Worm (Caenorhabditis elegans) whole organism, L2 larva: Measurements from ENCODE around the gene mab-23.

Source experiments
- F13H6.1 ChIP-seq: sonication (generic microtip); optimal IDR thresholded peaks from 2 replicates; lab custom pipeline; 2016; ENCODE audit warnings: missing genetic modification characterization, missing compliant biosample characterization
- ZK546.5 ChIP-seq: sonication (generic microtip); optimal IDR thresholded peaks from 2 replicates; lab custom pipeline; 2017; ENCODE audit warnings: missing biosample characterization, missing genetic modification characterization
- alr-1 ChIP-seq: fragments of 150-350 bp; optimal IDR thresholded peaks from 2 replicates; lab custom pipeline; 2014; ENCODE audit warnings: missing biosample characterization, missing genetic modification characterization
- ama-1 ChIP-seq: fragments of 150-350 bp; optimal IDR thresholded peaks from 2 replicates; lab custom pipeline; 2018; ENCODE audit warnings: inconsistent platforms
- blmp-1 ChIP-seq: sonication (generic microtip); optimal IDR thresholded peaks from 2 replicates; lab custom pipeline; 2017; ENCODE audit warnings: missing genetic modification characterization, mild to moderate bottlenecking, missing compliant biosample characterization, antibody characterized with exemption, moderate library complexity; ENCODE audit not compliant: insufficient read depth
- ceh-16 ChIP-seq: fragments of 150-350 bp; optimal IDR thresholded peaks from 2 replicates; lab custom pipeline; 2014; ENCODE audit warnings: missing biosample characterization, missing genetic modification characterization
- crh-2 ChIP-seq: sonication (generic microtip); optimal IDR thresholded peaks from 2 replicates; lab custom pipeline; 2017; ENCODE audit warnings: missing biosample characterization, missing genetic modification characterization
- dmd-4 ChIP-seq: sonication (generic microtip); optimal IDR thresholded peaks from 2 replicates; lab custom pipeline; 2017; ENCODE audit warnings: missing biosample characterization, missing genetic modification characterization
- egl-27 ChIP-seq: sonication (generic microtip); optimal IDR thresholded peaks from 3 replicates; lab custom pipeline; 2017; ENCODE audit warnings: missing biosample characterization, missing genetic modification reagents, missing genetic modification characterization
- elt-1 ChIP-seq: fragments of 150-350 bp; optimal IDR thresholded peaks from 2 replicates; lab custom pipeline; 2014; ENCODE audit warnings: missing biosample characterization, missing genetic modification characterization
- elt-3 ChIP-seq: sonication (generic microtip); optimal IDR thresholded peaks from 2 replicates; lab custom pipeline; 2017; ENCODE audit warnings: missing biosample characterization, missing genetic modification characterization
- fos-1 ChIP-seq: fragments of 150-350 bp; optimal IDR thresholded peaks from 2 replicates; lab custom pipeline; 2014; ENCODE audit warnings: missing biosample characterization, missing genetic modification characterization
- gmeb-1 ChIP-seq: fragments of 150-350 bp; optimal IDR thresholded peaks from 2 replicates; lab custom pipeline; 2014; ENCODE audit warnings: missing biosample characterization, missing genetic modification characterization
- lin-11 ChIP-seq: fragments of 150-350 bp; sonication (generic microtip); optimal IDR thresholded peaks from 2 replicates; lab custom pipeline; 2014; ENCODE audit warnings: missing biosample characterization, missing genetic modification characterization, inconsistent platforms, mixed read lengths
- lin-13 ChIP-seq: fragments of 150-350 bp; optimal IDR thresholded peaks from 2 replicates; lab custom pipeline; 2014; ENCODE audit warnings: missing biosample characterization, missing genetic modification reagents, missing genetic modification characterization
- lin-39 ChIP-seq: fragments of 150-350 bp; optimal IDR thresholded peaks from 2 replicates; lab custom pipeline; 2014; ENCODE audit warnings: missing biosample characterization, missing genetic modification reagents, missing genetic modification characterization
- lsy-2 ChIP-seq, 2 experiments: fragments of 150-350 bp in 1 of 2; sonication (generic microtip) in 1 of 2; optimal IDR thresholded peaks; 2 replicates each; lab custom pipeline; 2014 to 2017; ENCODE audit warnings: missing biosample characterization in 2 of 2, missing genetic modification characterization in 2 of 2
- mab-5 ChIP-seq: fragments of 150-350 bp; optimal IDR thresholded peaks from 2 replicates; lab custom pipeline; 2014; ENCODE audit warnings: missing biosample characterization, missing genetic modification characterization
- mbf-1 ChIP-seq: sonication (generic microtip); optimal IDR thresholded peaks from 2 replicates; lab custom pipeline; 2017; ENCODE audit warnings: missing biosample characterization, missing genetic modification characterization
- mdl-1 ChIP-seq, 2 experiments: fragments of 150-350 bp in 1 of 2; sonication (generic microtip) in 1 of 2; optimal IDR thresholded peaks; 2 replicates each; lab custom pipeline; 2017; ENCODE audit warnings: missing biosample characterization in 2 of 2, missing genetic modification characterization in 2 of 2
- nhr-10 ChIP-seq: sonication (generic microtip); optimal IDR thresholded peaks from 2 replicates; lab custom pipeline; 2017; ENCODE audit warnings: missing biosample characterization, missing genetic modification characterization
- nhr-11 ChIP-seq: fragments of 150-350 bp; optimal IDR thresholded peaks from 2 replicates; lab custom pipeline; 2014; ENCODE audit warnings: missing biosample characterization, missing genetic modification characterization
- nhr-12 ChIP-seq: fragments of 150-350 bp; optimal IDR thresholded peaks from 2 replicates; lab custom pipeline; 2014; ENCODE audit warnings: missing biosample characterization, missing genetic modification characterization
- nhr-129 ChIP-seq: fragments of 150-350 bp; optimal IDR thresholded peaks from 2 replicates; lab custom pipeline; 2014; ENCODE audit warnings: missing biosample characterization, missing genetic modification characterization
- nhr-21 ChIP-seq: fragments of 150-350 bp; optimal IDR thresholded peaks from 2 replicates; lab custom pipeline; 2014; ENCODE audit warnings: missing biosample characterization, missing genetic modification characterization
- nhr-23 ChIP-seq: fragments of 150-350 bp; optimal IDR thresholded peaks from 2 replicates; lab custom pipeline; 2014; ENCODE audit warnings: missing biosample characterization, missing genetic modification reagents, missing genetic modification characterization
- nhr-25 ChIP-seq: fragments of 150-350 bp; sonication (generic microtip); optimal IDR thresholded peaks from 3 replicates; lab custom pipeline; 2014; ENCODE audit warnings: missing biosample characterization, missing genetic modification characterization
- nhr-6 ChIP-seq: fragments of 150-350 bp; optimal IDR thresholded peaks from 2 replicates; lab custom pipeline; 2014; ENCODE audit warnings: missing biosample characterization, missing genetic modification characterization
- peb-1 ChIP-seq: fragments of 150-350 bp; optimal IDR thresholded peaks from 2 replicates; lab custom pipeline; 2014; ENCODE audit warnings: missing biosample characterization, missing genetic modification characterization
- sem-4 ChIP-seq: fragments of 150-350 bp; optimal IDR thresholded peaks from 2 replicates; lab custom pipeline; 2014; ENCODE audit warnings: missing biosample characterization, missing genetic modification reagents, missing genetic modification characterization
- skn-1 ChIP-seq: sonication (generic microtip); optimal IDR thresholded peaks from 2 replicates; lab custom pipeline; 2017; ENCODE audit warnings: missing biosample characterization, missing genetic modification characterization
- sma-3 ChIP-seq: sonication (generic microtip); optimal IDR thresholded peaks from 2 replicates; lab custom pipeline; 2016; ENCODE audit warnings: missing genetic modification reagents, missing genetic modification characterization, missing compliant biosample characterization
- unc-39 ChIP-seq: fragments of 150-350 bp; optimal IDR thresholded peaks from 2 replicates; lab custom pipeline; 2014; ENCODE audit warnings: missing biosample characterization, missing genetic modification characterization
- unc-55 ChIP-seq: fragments of 150-350 bp; sonication (generic microtip); optimal IDR thresholded peaks from 3 replicates; lab custom pipeline; 2014; ENCODE audit warnings: missing biosample characterization, missing genetic modification reagents, missing genetic modification characterization
- unc-62 ChIP-seq: fragments of 150-350 bp; optimal IDR thresholded peaks from 2 replicates; lab custom pipeline; 2014; ENCODE audit warnings: missing biosample characterization, missing genetic modification reagents, missing genetic modification characterization
- zag-1 ChIP-seq: fragments of 150-350 bp; optimal IDR thresholded peaks from 2 replicates; lab custom pipeline; 2014; ENCODE audit warnings: missing biosample characterization, missing genetic modification characterization
- ztf-1 ChIP-seq: fragments of 200-800 bp; sonication (Bioruptor generic); conservative IDR thresholded peaks from 2 replicates; pipeline ENCODE4 v1.3.6; 2022; ENCODE audit warnings: missing genetic modification characterization, missing compliant biosample characterization
- ztf-11 ChIP-seq: sonication (generic microtip); optimal IDR thresholded peaks from 2 replicates; lab custom pipeline; 2017; ENCODE audit warnings: missing biosample characterization, missing genetic modification characterization
- ztf-4 ChIP-seq: fragments of 150-350 bp; optimal IDR thresholded peaks from 2 replicates; lab custom pipeline; 2014; ENCODE audit warnings: missing biosample characterization, missing genetic modification characterization

Gene mab-23

ce11 chrV:10632758-10633157 lies at the start of gene mab-23:
mab-23 (plus strand) TSS chrV:10633058.
- no peak for TF ChIP-seq mab-5 (tag; lab: Kevin White, UChicago)
- TF ChIP-seq nhr-23 (tag; lab: Kevin White, UChicago) = no peak
- no peak for TF ChIP-seq ztf-4 (tag; lab: Kevin White, UChicago)
- TF ChIP-seq lsy-2 (tag; optimal IDR thresholded peaks at IDR 0.05; lab: Kevin White, UChicago) = no peak
- no peak for TF ChIP-seq unc-55
- TF ChIP-seq skn-1 (tag; lab: Kevin White, UChicago) = no peak
- no peak for TF ChIP-seq lin-39 (tag; lab: Kevin White, UChicago)
- TF ChIP-seq fos-1 (tag; lab: Kevin White, UChicago) = no peak

ce11 chrV:10588694-10589093 lies 44.2 kb upstream of the mab-23 start, which contains the start of gene srg-32:
srg-32 (minus strand) TSS chrV:10588794.
- TF ChIP-seq nhr-11 (tag; lab: Kevin White, UChicago) (no peak), mdl-1 (tag; optimal IDR thresholded peaks at IDR 0.05; lab: Kevin White, UChicago) (no peak), zag-1 (no peak)

- TF ChIP-seq lin-13 (GFP tag; lab: Kevin White, UChicago) (no peak), unc-39 (tag; lab: Kevin White, UChicago) (no peak), crh-2 (peak; percentile 32), fos-1 (tag; lab: Kevin White, UChicago) (peak; percentile 44), lin-39 (tag; lab: Kevin White, UChicago) (no peak), nhr-10 (no peak), nhr-6 (tag; lab: Kevin White, UChicago) (no peak), nhr-11 (tag; lab: Kevin White, UChicago) (no peak), peb-1 (no peak), nhr-129 (tag; lab: Kevin White, UChicago) (peak; percentile 54), gmeb-1 (tag; lab: Kevin White, UChicago) (no peak), F13H6.1 (no peak), nhr-21 (tag; lab: Kevin White, UChicago) (no peak), unc-55 (no peak), zag-1 (no peak)
Observed at ce11 chrV:10589774-10590528, 42.9 kb upstream of the mab-23 start, which contains the start of gene ttr-23. ttr-23 (minus strand) TSS chrV:10589860.

- TF ChIP-seq unc-39 (tag; lab: Kevin White, UChicago) (no peak), ztf-11 (tag; lab: Kevin White, UChicago) (no peak), ama-1 (lab: Kevin White, UChicago) (no peak), unc-62 (GFP tag; lab: Kevin White, UChicago) (no peak), peb-1 (no peak), sem-4 (tag; lab: Kevin White, UChicago) (no peak), elt-1 (tag; lab: Kevin White, UChicago) (no peak), nhr-25 (tag; lab: Kevin White, UChicago) (no peak), ztf-1 (GFP tag; lab: Robert Waterston, UW) (no peak), alr-1 (tag; lab: Kevin White, UChicago) (no peak), gmeb-1 (tag; lab: Kevin White, UChicago) (no peak), F13H6.1 (no peak), nhr-10 (no peak), ZK546.5 (tag; lab: Kevin White, UChicago) (no peak), nhr-23 (tag; lab: Kevin White, UChicago) (no peak), elt-3 (tag; lab: Kevin White, UChicago) (no peak), blmp-1 (tag; lab: Kevin White, UChicago) (no peak)
- TF ChIP-seq, all 48 proteins: peak for 0
Observed at ce11 chrV:10592479-10592878, 40.4 kb upstream of the mab-23 start, which contains the start of gene T21C9.9. T21C9.9 (minus strand) TSS chrV:10592579.

ce11 chrV:10594810-10595209 lies 38.0 kb upstream of the mab-23 start, which contains the start of gene T21C9.11:
T21C9.11 (minus strand) TSS chrV:10594910.
- no peak for TF ChIP-seq mbf-1
- no peak for TF ChIP-seq sma-3
- no peak for TF ChIP-seq elt-3 (tag; lab: Kevin White, UChicago)
- no peak for TF ChIP-seq ztf-11 (tag; lab: Kevin White, UChicago)
- no peak for TF ChIP-seq nhr-12 (tag; lab: Kevin White, UChicago)
- no peak for TF ChIP-seq fos-1 (tag; lab: Kevin White, UChicago)
- TF ChIP-seq lin-11 (tag; lab: Kevin White, UChicago) = no peak
- TF ChIP-seq nhr-129 (tag; lab: Kevin White, UChicago) = no peak
- TF ChIP-seq ceh-16 = no peak
- TF ChIP-seq mdl-1 (tag; optimal IDR thresholded peaks at IDR 0.05; lab: Kevin White, UChicago) = no peak
- TF ChIP-seq unc-55 = no peak
- no peak for TF ChIP-seq dmd-4 (tag; lab: Kevin White, UChicago)
- no peak for TF ChIP-seq mab-5 (tag; lab: Kevin White, UChicago)
- no peak for TF ChIP-seq lsy-2 (tag; optimal IDR thresholded peaks at IDR 0.05; lab: Kevin White, UChicago)
- TF ChIP-seq egl-27 (tag; lab: Kevin White, UChicago) = no peak
- TF ChIP-seq crh-2 = no peak
- TF ChIP-seq elt-1 (tag; lab: Kevin White, UChicago) = no peak
- no peak for TF ChIP-seq nhr-10
- TF ChIP-seq, all 48 proteins: peak for 0
